Worm (Caenorhabditis elegans) whole organism, L1 larva: ENCODE data around the gene C55C3.8.
A peak's percentile ranks its signal among the peaks of the same experiment; 100 is the strongest.

Experiments
- aly-2 ChIP-seq: fragments of 150-350 bp; optimal IDR thresholded peaks from 2 replicates; lab custom pipeline; 2014; ENCODE audit warnings: missing biosample characterization, missing genetic modification characterization
- egl-27 ChIP-seq, 2 experiments: fragments of 150-350 bp in 1 of 2; sonication (generic microtip); optimal IDR thresholded peaks; 3 replicates each; lab custom pipeline; 2017 to 2018; ENCODE audit warnings: missing biosample characterization in 2 of 2, missing genetic modification characterization in 2 of 2, missing genetic modification reagents in 2 of 2
- elt-3 ChIP-seq, 6 experiments: fragments of 150-350 bp in 1 of 6; sonication (generic microtip); optimal IDR thresholded peaks; 2 replicates each; lab custom pipeline; 2017 to 2018; ENCODE audit warnings: missing biosample characterization in 6 of 6, missing genetic modification characterization in 6 of 6, inconsistent platforms in 1 of 6
- ets-5 ChIP-seq: fragments of 200-800 bp; sonication (Bioruptor generic); IDR thresholded peaks from 2 replicates; pipeline ENCODE4 v1.3.6; 2022; ENCODE audit warnings: missing genetic modification characterization, missing compliant biosample characterization
- fkh-4 ChIP-seq: sonication (generic microtip); optimal IDR thresholded peaks from 2 replicates; lab custom pipeline; 2016; ENCODE audit warnings: missing compliant biosample characterization, missing genetic modification characterization, borderline replicate concordance
- fos-1 ChIP-seq: fragments of 150-350 bp; optimal IDR thresholded peaks from 2 replicates; lab custom pipeline; 2014; ENCODE audit warnings: missing biosample characterization, missing genetic modification characterization
- mep-1 ChIP-seq: fragments of 150-350 bp; optimal IDR thresholded peaks from 2 replicates; lab custom pipeline; 2014; ENCODE audit warnings: missing biosample characterization, missing genetic modification characterization
- nhr-76 ChIP-seq: sonication (generic microtip); optimal IDR thresholded peaks from 2 replicates; lab custom pipeline; 2017; ENCODE audit warnings: missing biosample characterization, missing genetic modification characterization
- skn-1 ChIP-seq: fragments of 150-350 bp; optimal IDR thresholded peaks from 2 replicates; lab custom pipeline; 2014; ENCODE audit warnings: missing biosample characterization, missing genetic modification characterization
- tbx-2 ChIP-seq: sonication (generic microtip); optimal IDR thresholded peaks from 2 replicates; lab custom pipeline; 2016; ENCODE audit warnings: missing genetic modification characterization, missing compliant biosample characterization
- unc-130 ChIP-seq: fragments of 150-350 bp; optimal IDR thresholded peaks from 2 replicates; lab custom pipeline; 2017; ENCODE audit warnings: missing biosample characterization, missing genetic modification characterization, inconsistent platforms
- ztf-11 ChIP-seq, 2 experiments: sonication (generic microtip); optimal IDR thresholded peaks; 2 replicates each; lab custom pipeline; 2016 to 2017; ENCODE audit warnings: missing genetic modification characterization in 2 of 2, missing biosample characterization in 1 of 2, missing compliant biosample characterization in 1 of 2

DNA sequence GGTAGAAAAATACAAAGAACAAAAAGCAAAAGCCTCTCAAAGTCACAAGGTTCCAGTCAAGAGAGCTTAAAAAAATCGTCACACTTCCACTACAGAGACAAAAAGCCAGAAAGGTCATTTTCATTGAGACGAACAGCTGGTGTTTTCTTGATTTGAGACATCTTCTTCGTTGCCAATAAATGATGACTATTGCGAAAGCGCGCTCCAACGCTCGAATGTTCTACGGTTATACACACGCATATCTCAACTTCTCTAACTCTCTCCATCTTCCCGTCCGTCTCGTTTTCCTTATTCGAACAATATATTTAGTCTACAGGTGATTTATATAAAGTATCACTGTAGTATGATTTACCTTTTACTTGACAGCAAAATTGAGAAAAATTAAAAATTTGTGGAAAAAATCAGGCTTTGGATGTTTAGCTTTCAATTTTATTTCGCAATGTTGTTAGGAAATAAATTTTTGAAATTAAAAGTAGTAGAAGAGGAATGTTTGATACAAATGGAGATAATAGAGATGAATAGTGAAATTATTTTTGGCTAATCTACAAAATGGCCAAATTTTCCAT is 25.4 kb upstream of the C55C3.8 start:
- TF ChIP-seq ets-5 (GFP tag; lab: Robert Waterston, UW) (no peak), aly-2 (tag; lab: Kevin White, UChicago) (peak; percentile 12), skn-1 (tag; lab: Kevin White, UChicago) (no peak), unc-130 (tag; lab: Kevin White, UChicago) (no peak), nhr-76 (tag; lab: Kevin White, UChicago) (no peak), tbx-2 (no peak), ztf-11 (tag; optimal IDR thresholded peaks at IDR 0.05; lab: Kevin White, UChicago) (no peak), fkh-4 (tag; lab: Kevin White, UChicago) (no peak), mep-1 (tag; lab: Kevin White, UChicago) (peak; percentile 61), fos-1 (tag; lab: Kevin White, UChicago) (no peak), elt-3 (tag; optimal IDR thresholded peaks at IDR 0.05; lab: Kevin White, UChicago) (peak in 2 of 6 experiments; percentile 29 to 66), egl-27 (tag; optimal IDR thresholded peaks at IDR 0.05; lab: Kevin White, UChicago) (no peak)
